Worm (Caenorhabditis elegans) whole organism, L1 larva: ENCODE measurements around the gene lin-15B.

Source experiments
- C04F5.9 ChIP-seq: sonication (generic microtip); optimal IDR thresholded peaks from 2 replicates; lab custom pipeline; 2016; ENCODE audit warnings: missing genetic modification characterization, missing compliant biosample characterization
- C34B4.2 ChIP-seq: sonication (generic microtip); optimal IDR thresholded peaks from 2 replicates; lab custom pipeline; 2017; ENCODE audit warnings: mild to moderate bottlenecking, missing genetic modification characterization, missing compliant biosample characterization
- blmp-1 ChIP-seq: fragments of 150-350 bp; optimal IDR thresholded peaks from 2 replicates; lab custom pipeline; 2014; ENCODE audit warnings: missing biosample characterization, missing genetic modification characterization
- ceh-88 ChIP-seq: fragments of 200-800 bp; sonication (Bioruptor generic); IDR thresholded peaks from 2 replicates; pipeline ENCODE4 v1.3.6; 2022; ENCODE audit warnings: missing genetic modification characterization, missing compliant biosample characterization
- ceh-90 ChIP-seq: sonication (generic microtip); optimal IDR thresholded peaks from 2 replicates; lab custom pipeline; 2016; ENCODE audit warnings: missing genetic modification characterization, missing compliant biosample characterization
- ces-1 ChIP-seq: fragments of 150-350 bp; optimal IDR thresholded peaks from 2 replicates; lab custom pipeline; 2014; ENCODE audit warnings: missing biosample characterization, missing genetic modification reagents, missing genetic modification characterization
- efl-1 ChIP-seq, 4 experiments: fragments of 150-350 bp; optimal IDR thresholded peaks in 3 of 4; peaks in 1 of 4; 1 replicate in 1 of 4; 2 replicates in 3 of 4; lab custom pipeline; 2014; ENCODE audit warnings: missing biosample characterization in 2 of 4, missing genetic modification characterization in 2 of 4, missing genetic modification reagents in 2 of 4
- egl-27 ChIP-seq, 2 experiments: fragments of 150-350 bp in 1 of 2; sonication (generic microtip); optimal IDR thresholded peaks; 3 replicates each; lab custom pipeline; 2017 to 2018; ENCODE audit warnings: missing biosample characterization in 2 of 2, missing genetic modification characterization in 2 of 2, missing genetic modification reagents in 2 of 2
- elt-2 ChIP-seq: sonication (generic microtip); optimal IDR thresholded peaks from 2 replicates; lab custom pipeline; 2016; ENCODE audit warnings: missing genetic modification characterization, mild to moderate bottlenecking, inconsistent platforms, missing compliant biosample characterization, missing genetic modification reagents
- elt-3 ChIP-seq, 6 experiments: fragments of 150-350 bp in 1 of 6; sonication (generic microtip); optimal IDR thresholded peaks; 2 replicates each; lab custom pipeline; 2017 to 2018; ENCODE audit warnings: missing biosample characterization in 6 of 6, missing genetic modification characterization in 6 of 6, inconsistent platforms in 1 of 6
- ets-5 ChIP-seq: fragments of 200-800 bp; sonication (Bioruptor generic); IDR thresholded peaks from 2 replicates; pipeline ENCODE4 v1.3.6; 2022; ENCODE audit warnings: missing genetic modification characterization, missing compliant biosample characterization
- grh-1 ChIP-seq: fragments of 200-800 bp; sonication (Bioruptor generic); IDR thresholded peaks from 2 replicates; pipeline ENCODE4 v1.3.6; 2022; ENCODE audit warnings: missing genetic modification reagents, missing genetic modification characterization, missing compliant biosample characterization
- lin-13 ChIP-seq: fragments of 150-350 bp; optimal IDR thresholded peaks from 2 replicates; lab custom pipeline; 2014; ENCODE audit warnings: missing biosample characterization, missing genetic modification reagents, missing genetic modification characterization
- lin-14 ChIP-seq: fragments of 200-800 bp; sonication (Bioruptor generic); optimal IDR thresholded peaks from 2 replicates; lab custom pipeline; 2018; ENCODE audit warnings: mild to moderate bottlenecking, missing genetic modification characterization, moderate library complexity, missing compliant biosample characterization
- lir-3 ChIP-seq: sonication (generic microtip); optimal IDR thresholded peaks from 2 replicates; lab custom pipeline; 2016; ENCODE audit warnings: mild to moderate bottlenecking, missing genetic modification characterization, moderate library complexity, missing compliant biosample characterization; ENCODE audit not compliant: poor library complexity
- nhr-11 ChIP-seq: fragments of 150-350 bp; optimal IDR thresholded peaks from 2 replicates; lab custom pipeline; 2014; ENCODE audit warnings: missing biosample characterization, missing genetic modification characterization
- nhr-71 ChIP-seq: sonication (generic microtip); optimal IDR thresholded peaks from 2 replicates; lab custom pipeline; 2016; ENCODE audit warnings: mild to moderate bottlenecking, missing genetic modification characterization, moderate library complexity, missing compliant biosample characterization
- nhr-77 ChIP-seq: fragments of 150-350 bp; optimal IDR thresholded peaks from 2 replicates; lab custom pipeline; 2014; ENCODE audit warnings: missing biosample characterization, missing genetic modification characterization
- nhr-84 ChIP-seq: sonication (generic microtip); optimal IDR thresholded peaks from 2 replicates; lab custom pipeline; 2017; ENCODE audit warnings: missing biosample characterization, missing genetic modification characterization
- nhr-85 ChIP-seq: sonication (generic microtip); peaks from one replicate; lab custom pipeline; 2016; ENCODE audit warnings: missing genetic modification characterization, inconsistent platforms, missing compliant biosample characterization
- rnt-1 ChIP-seq: sonication (generic microtip); optimal IDR thresholded peaks from 2 replicates; lab custom pipeline; 2016; ENCODE audit warnings: mild to moderate bottlenecking, missing genetic modification characterization, moderate library complexity, missing compliant biosample characterization
- snpc-4 ChIP-seq: fragments of 150-350 bp; optimal IDR thresholded peaks from 2 replicates; lab custom pipeline; 2014; ENCODE audit warnings: missing biosample characterization, missing genetic modification characterization
- snu-23 ChIP-seq: sonication (generic microtip); optimal IDR thresholded peaks from 2 replicates; lab custom pipeline; 2016; ENCODE audit warnings: missing genetic modification characterization, missing compliant biosample characterization
- sox-4 ChIP-seq: sonication (generic microtip); optimal IDR thresholded peaks from 2 replicates; lab custom pipeline; 2016; ENCODE audit warnings: missing genetic modification characterization, missing compliant biosample characterization
- sptf-1 ChIP-seq: fragments of 150-350 bp; optimal IDR thresholded peaks from 2 replicates; lab custom pipeline; 2014; ENCODE audit warnings: missing biosample characterization, missing genetic modification characterization
- swsn-7 ChIP-seq: sonication (generic microtip); optimal IDR thresholded peaks from 2 replicates; lab custom pipeline; 2016; ENCODE audit warnings: missing genetic modification characterization, missing compliant biosample characterization
- unc-130 ChIP-seq: fragments of 150-350 bp; optimal IDR thresholded peaks from 2 replicates; lab custom pipeline; 2017; ENCODE audit warnings: missing biosample characterization, missing genetic modification characterization, inconsistent platforms
- unc-86 ChIP-seq: sonication (generic microtip); optimal IDR thresholded peaks from 2 replicates; lab custom pipeline; 2016; ENCODE audit warnings: missing genetic modification characterization, missing compliant biosample characterization
- zip-4 ChIP-seq: fragments of 200-800 bp; sonication (Bioruptor generic); optimal IDR thresholded peaks from 2 replicates; lab custom pipeline; 2018; ENCODE audit warnings: mild to moderate bottlenecking, missing genetic modification characterization, moderate library complexity, missing compliant biosample characterization
- ztf-11 ChIP-seq, 2 experiments: sonication (generic microtip); optimal IDR thresholded peaks; 2 replicates each; lab custom pipeline; 2016 to 2017; ENCODE audit warnings: missing genetic modification characterization in 2 of 2, missing biosample characterization in 1 of 2, missing compliant biosample characterization in 1 of 2

Gene lin-15B

DNA sequence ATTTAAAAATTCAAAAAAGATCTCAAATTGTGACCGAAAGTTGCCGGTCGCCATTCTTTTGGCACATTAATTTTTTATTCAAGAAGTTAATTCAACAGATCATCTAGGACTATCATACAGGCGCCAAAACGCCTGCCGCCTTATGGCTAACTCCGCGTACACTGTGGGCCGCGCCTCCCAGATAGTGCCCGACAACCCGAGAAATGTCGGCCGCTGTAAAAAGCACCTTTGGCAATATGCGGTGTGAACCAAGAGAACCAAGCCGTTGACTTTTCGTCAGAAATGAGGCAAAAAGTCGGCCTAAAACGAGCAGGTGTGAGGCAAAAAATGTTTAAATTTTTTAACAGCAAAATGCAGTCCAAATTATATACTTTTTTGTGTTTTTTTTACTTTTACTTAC is 33.3 kb downstream of the lin-15B start:
- TF ChIP-seq snpc-4 (tag; lab: Kevin White, UChicago) (peak; percentile 25), ceh-90 (tag; lab: Kevin White, UChicago) (no peak)

DNA sequence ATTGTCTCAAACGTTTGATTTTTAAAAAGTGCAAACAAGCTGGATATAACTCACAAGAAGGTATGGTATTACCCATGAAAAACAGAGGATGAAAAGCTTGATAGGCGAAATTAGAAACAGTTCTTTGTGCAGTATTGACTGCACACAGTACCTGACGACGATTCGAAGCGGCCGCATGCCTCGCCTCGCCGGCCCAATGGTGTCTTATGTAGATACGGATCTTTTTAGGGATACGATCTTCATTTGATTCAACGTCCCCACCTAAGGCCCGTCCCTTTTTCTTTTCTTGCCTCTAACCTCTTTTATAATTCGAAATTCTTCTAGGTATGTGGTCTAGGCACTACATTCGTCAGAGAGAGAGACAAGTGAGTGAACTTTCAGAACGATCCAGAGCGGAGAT is 40.2 kb downstream of the lin-15B start, which contains the start of gene bus-17:
bus-17 (minus strand) TSS at position 208 of the 400 bp plus-strand sequence.
- TF ChIP-seq C04F5.9 (tag; lab: Kevin White, UChicago): no peak
- peak; percentile 56 for TF ChIP-seq nhr-85 (tag; lab: Kevin White, UChicago)
- no peak for TF ChIP-seq efl-1 (optimal IDR thresholded peaks at IDR 0.05; lab: Kevin White, UChicago)
- TF ChIP-seq efl-1 (GFP tag; optimal IDR thresholded peaks at IDR 0.05 in 1 of 2; lab: Kevin White, UChicago): peak in 1 of 2 experiments; percentile 4

DNA sequence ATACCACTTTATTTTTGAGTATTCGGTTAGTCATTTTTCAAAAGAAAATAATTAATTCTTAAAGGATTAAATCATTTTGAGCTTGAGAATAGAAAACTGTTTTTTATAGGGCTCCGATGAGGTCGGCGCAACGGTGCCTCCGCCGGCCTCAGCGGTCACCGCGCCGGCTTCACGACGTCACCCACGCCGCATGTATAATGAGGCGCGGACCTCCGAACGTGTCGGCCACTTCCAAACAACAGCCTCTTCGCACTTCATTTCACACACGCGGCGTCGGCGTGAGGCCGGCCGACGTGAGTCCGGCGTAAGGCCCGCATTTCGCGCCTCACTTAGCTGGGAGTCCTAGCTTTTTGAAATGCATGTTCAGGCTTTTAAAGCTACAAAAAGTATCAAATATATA is 40.9 kb downstream of the lin-15B start:
- TF ChIP-seq snpc-4 (tag; lab: Kevin White, UChicago) (peak; percentile 36), unc-86 (tag; lab: Kevin White, UChicago) (no peak)
- TF ChIP-seq, all 84 proteins: peak for 1

DNA sequence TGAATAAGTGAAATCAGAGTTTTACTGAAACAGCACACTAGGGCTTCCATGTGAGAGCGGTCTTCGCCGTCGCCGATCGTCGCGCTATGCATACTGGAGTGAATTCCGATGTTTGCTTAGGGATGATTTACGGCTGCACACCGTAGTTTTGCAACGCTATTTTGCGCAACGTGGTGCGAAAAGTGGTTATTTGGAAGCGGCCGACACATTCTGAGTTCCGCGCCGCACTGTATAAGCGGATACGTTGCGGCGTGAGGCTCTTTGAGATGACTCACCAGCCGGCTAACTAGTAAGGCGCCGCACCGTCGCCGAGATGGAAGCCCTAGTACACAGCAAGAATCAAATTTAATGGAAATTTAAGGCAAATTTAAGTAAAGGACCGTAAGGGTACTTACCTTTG is 42.6 kb downstream of the lin-15B start:
- TF ChIP-seq snpc-4 (tag; lab: Kevin White, UChicago) (peak; percentile 20), egl-27 (tag; optimal IDR thresholded peaks at IDR 0.05; lab: Kevin White, UChicago) (no peak)
- TF ChIP-seq, all 84 proteins: peak for 1

DNA sequence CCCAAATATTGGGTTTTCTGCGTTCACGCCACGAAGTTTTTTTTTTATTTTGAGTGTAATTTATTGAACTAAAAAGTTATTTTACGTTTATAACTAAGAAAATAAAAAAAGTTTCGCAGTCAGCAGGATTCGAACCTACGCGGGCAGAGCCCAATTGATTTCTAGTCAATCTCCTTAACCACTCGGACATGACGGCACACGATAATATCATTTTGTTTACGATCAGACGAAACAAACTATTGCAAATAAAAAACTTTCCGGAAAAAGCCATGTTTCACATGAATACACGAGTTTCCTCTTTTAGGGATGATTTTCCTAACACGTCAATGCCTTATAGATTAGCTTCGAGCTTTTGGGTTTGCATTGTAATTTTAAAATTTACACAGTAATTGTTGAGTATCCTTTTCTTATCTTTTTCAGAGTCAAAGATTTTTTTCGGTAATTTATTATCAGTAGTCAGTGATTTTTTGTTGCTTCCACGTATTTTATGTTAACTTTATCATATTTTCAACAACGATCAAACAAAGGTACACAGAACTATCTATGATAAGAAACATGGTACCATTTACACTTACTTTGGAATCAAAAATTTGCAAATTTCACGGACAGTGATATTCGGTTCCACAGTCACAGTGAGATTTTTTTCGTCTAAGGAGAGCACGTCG is 44.1 kb downstream of the lin-15B start:
- no peak for TF ChIP-seq swsn-7 (tag; lab: Kevin White, UChicago)
- peak; percentile 67 for TF ChIP-seq elt-2 (tag; lab: Kevin White, UChicago)

DNA sequence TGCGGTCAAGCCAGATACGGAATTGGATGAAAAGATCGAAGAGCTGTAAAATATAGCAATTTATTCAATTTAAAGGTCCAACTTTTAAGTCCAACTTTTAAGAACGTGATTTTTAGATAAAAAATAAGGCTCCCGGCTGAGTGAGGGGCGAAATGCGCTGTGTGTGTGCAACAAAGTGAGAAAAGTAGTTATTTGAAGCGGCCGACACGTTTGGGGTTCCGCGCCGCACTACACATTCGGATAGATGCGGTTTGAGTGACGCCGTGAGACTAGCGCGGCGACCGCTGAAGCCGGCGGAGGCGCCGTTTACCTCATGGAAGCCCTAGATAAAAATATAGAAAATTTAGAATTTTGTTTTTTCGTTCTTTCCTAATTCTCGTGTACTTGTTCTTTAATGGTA is 44.9 kb downstream of the lin-15B start:
- peak; percentile 36 for TF ChIP-seq snpc-4 (tag; lab: Kevin White, UChicago)
- no peak for TF ChIP-seq ztf-11 (tag; optimal IDR thresholded peaks at IDR 0.05; lab: Kevin White, UChicago)

DNA sequence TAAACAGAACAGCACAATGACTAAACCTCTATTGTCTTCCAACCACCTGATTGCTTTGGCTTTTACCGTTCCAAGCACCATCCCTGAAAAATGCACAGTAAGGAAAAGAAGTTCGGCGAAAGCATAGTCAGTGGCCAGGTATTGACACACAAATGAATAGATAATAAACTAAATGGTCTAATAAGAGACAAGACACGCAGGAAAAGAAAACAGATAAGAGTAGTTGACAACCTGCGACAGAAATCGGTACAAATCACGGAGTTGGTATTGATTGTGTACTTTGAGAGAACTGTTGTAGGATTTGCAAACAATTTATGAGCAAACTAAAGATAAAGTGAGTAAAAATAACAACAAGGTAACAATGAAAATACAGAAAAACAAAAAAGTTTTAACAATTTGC is 45.5 kb downstream of the lin-15B start, which contains the start of gene Y7A5A.1:
Y7A5A.1 (minus strand) TSS at position 83 of the 400 bp plus-strand sequence.
- no peak for TF ChIP-seq ceh-90 (tag; lab: Kevin White, UChicago)
- TF ChIP-seq ets-5 (GFP tag; lab: Robert Waterston, UW): no peak
- no peak for TF ChIP-seq sox-4 (tag; lab: Kevin White, UChicago)
- no peak for TF ChIP-seq C34B4.2
- TF ChIP-seq blmp-1 (tag; lab: Kevin White, UChicago): peak; percentile 1
- no peak for TF ChIP-seq nhr-84
- no peak for TF ChIP-seq ceh-88 (GFP tag; lab: Robert Waterston, UW)
- TF ChIP-seq elt-2 (tag; lab: Kevin White, UChicago): peak; percentile 26

DNA sequence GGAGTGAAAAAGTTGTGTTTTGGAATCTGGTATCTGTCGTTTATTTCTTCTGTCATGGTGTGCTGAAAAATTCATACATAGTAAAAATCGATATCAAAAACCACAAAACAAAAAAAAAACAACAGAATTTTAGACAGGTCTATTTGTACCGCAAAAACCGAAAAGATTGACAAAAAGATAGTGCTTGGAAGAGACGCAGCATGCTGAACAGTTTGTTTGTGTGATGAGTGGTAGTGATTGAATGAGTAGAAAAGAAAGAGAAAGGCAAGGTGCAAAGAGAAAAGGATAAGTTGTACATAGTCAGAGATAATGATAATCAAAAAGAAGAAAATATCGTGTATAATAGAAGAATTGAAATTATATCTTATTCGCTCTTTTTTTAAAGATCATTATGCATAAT is 46.8 kb downstream of the lin-15B start, which contains the start of gene Y7A5A.2:
Y7A5A.2 (minus strand) TSS at position 62 of the 400 bp plus-strand sequence.
- TF ChIP-seq lin-13 (GFP tag; lab: Kevin White, UChicago) (no peak), blmp-1 (tag; lab: Kevin White, UChicago) (peak; percentile 87), ztf-11 (tag; optimal IDR thresholded peaks at IDR 0.05; lab: Kevin White, UChicago) (no peak), zip-4 (GFP tag; lab: Kevin White, UChicago) (no peak), sptf-1 (no peak), ceh-88 (GFP tag; lab: Robert Waterston, UW) (no peak), egl-27 (tag; optimal IDR thresholded peaks at IDR 0.05; lab: Kevin White, UChicago) (no peak), rnt-1 (tag; lab: Kevin White, UChicago) (peak; percentile 14), grh-1 (GFP tag; lab: Robert Waterston, UW) (no peak), swsn-7 (tag; lab: Kevin White, UChicago) (no peak), nhr-77 (no peak), nhr-71 (no peak), nhr-11 (no peak), ces-1 (GFP tag; lab: Kevin White, UChicago) (no peak), elt-3 (tag; optimal IDR thresholded peaks at IDR 0.05; lab: Kevin White, UChicago) (peak in 1 of 6 experiments; percentile 12), nhr-85 (tag; lab: Kevin White, UChicago) (no peak), lin-14 (peak; percentile 21), lir-3 (no peak), snu-23 (GFP tag; lab: Kevin White, UChicago) (peak; percentile 1), unc-130 (tag; lab: Kevin White, UChicago) (peak; percentile 5)
